Worm (Caenorhabditis elegans) whole organism, early embryonic: ENCODE measurements around the gene T21D9.2.
"Not testable (repeated sequence)": the region's sequence is repeated elsewhere in the genome, so short reads cannot be mapped to it uniquely, and the experiment has no call there.

Experiments used
- aly-1 ChIP-seq: sonication (generic microtip); optimal IDR thresholded peaks from 2 replicates; lab custom pipeline; 2016; ENCODE audit warnings: missing genetic modification characterization, missing compliant biosample characterization
- ama-1 ChIP-seq: fragments of 150-350 bp; optimal IDR thresholded peaks from 2 replicates; lab custom pipeline; 2014
- flt-1 ChIP-seq: fragments of 200-800 bp; sonication (Bioruptor generic); IDR thresholded peaks from 2 replicates; pipeline ENCODE4 v1.3.6; 2022; ENCODE audit warnings: missing genetic modification characterization, missing compliant biosample characterization
- hmbx-1 ChIP-seq: sonication (generic microtip); optimal IDR thresholded peaks from 2 replicates; lab custom pipeline; 2016; ENCODE audit warnings: mild to moderate bottlenecking, missing genetic modification characterization, missing compliant biosample characterization
- pes-1 ChIP-seq: fragments of 200-800 bp; sonication (Bioruptor generic); IDR thresholded peaks from 2 replicates; pipeline ENCODE4 v1.3.6; 2022; ENCODE audit warnings: missing genetic modification reagents, missing genetic modification characterization, missing compliant biosample characterization
- scrt-1 ChIP-seq: fragments of 200-800 bp; sonication (Bioruptor generic); IDR thresholded peaks from 2 replicates; pipeline ENCODE4 v1.3.6; 2022; ENCODE audit warnings: missing genetic modification characterization, missing compliant biosample characterization
- tbx-37 ChIP-seq: fragments of 200-800 bp; sonication (Bioruptor generic); conservative IDR thresholded peaks from 2 replicates; pipeline ENCODE4 v1.3.6; 2022; ENCODE audit warnings: missing genetic modification reagents, missing genetic modification characterization, missing compliant biosample characterization
- tra-4 ChIP-seq: sonication (generic microtip); optimal IDR thresholded peaks from 2 replicates; lab custom pipeline; 2017; ENCODE audit warnings: missing genetic modification characterization, missing compliant biosample characterization

DNA sequence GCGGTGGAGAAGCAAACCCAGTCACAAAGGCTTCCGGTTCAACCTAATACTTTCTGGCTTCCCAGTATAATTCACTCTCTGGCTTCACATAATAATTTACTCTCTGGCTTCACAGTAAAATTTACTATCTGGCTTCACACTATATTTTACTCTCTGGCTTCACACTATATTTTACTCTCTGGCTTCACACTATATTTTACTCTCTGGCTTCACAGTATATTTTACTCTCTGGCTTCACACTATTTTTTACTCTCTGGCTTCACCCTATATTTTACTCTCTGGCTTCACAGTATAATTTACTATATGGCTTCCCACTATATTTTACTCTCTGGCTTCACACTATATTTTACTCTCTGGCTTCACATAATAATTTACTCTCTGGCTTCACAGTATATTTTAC is 39.8 kb downstream of the T21D9.2 start:
- TF ChIP-seq ama-1 (lab: Kevin White, UChicago); scrt-1; hmbx-1 (tag; lab: Kevin White, UChicago); pes-1 (GFP tag; lab: Robert Waterston, UW); flt-1 (GFP tag; lab: Robert Waterston, UW); tra-4 (tag; lab: Kevin White, UChicago); aly-1: not testable (repeated sequence)
- TF ChIP-seq tbx-37 (GFP tag; lab: Robert Waterston, UW) = 0 out of 2 replicates have a peak, but pooled peaks have one; percentile 3
